Worm (Caenorhabditis elegans) whole organism, L4 larva: ENCODE measurements around the gene madd-3.

Experiments used
- F26F4.8 ChIP-seq: fragments of 200-800 bp; sonication (Bioruptor generic); conservative IDR thresholded peaks from 2 replicates; pipeline ENCODE4 v1.3.6; 2022; ENCODE audit warnings: missing genetic modification characterization, missing compliant biosample characterization
- F44E2.7 ChIP-seq: fragments of 200-800 bp; sonication (Bioruptor generic); IDR thresholded peaks from 2 replicates; pipeline ENCODE4 v2.1.2; 2022; ENCODE audit warnings: missing genetic modification characterization, missing compliant biosample characterization
- R02D3.7 ChIP-seq: fragments of 150-350 bp; sonication (generic microtip); optimal IDR thresholded peaks from 3 replicates; lab custom pipeline; 2014; ENCODE audit warnings: missing biosample characterization, missing genetic modification characterization
- T20F7.1 ChIP-seq: fragments of 200-800 bp; sonication (Bioruptor generic); optimal IDR thresholded peaks from 2 replicates; lab custom pipeline; 2018; ENCODE audit warnings: mild to moderate bottlenecking, missing genetic modification characterization, missing compliant biosample characterization
- ZK546.5 ChIP-seq, 2 experiments: sonication (generic microtip); optimal IDR thresholded peaks; 2 replicates each; lab custom pipeline; 2017; ENCODE audit warnings: missing biosample characterization in 2 of 2, missing genetic modification characterization in 2 of 2
- aly-2 ChIP-seq: sonication (generic microtip); optimal IDR thresholded peaks from 2 replicates; lab custom pipeline; 2018; ENCODE audit warnings: missing biosample characterization, missing genetic modification characterization
- ama-1 ChIP-seq: fragments of 150-350 bp; optimal IDR thresholded peaks from 2 replicates; lab custom pipeline; 2014; ENCODE audit warnings: inconsistent platforms, mixed read lengths
- ceh-20 ChIP-seq: fragments of 200-800 bp; sonication (Bioruptor generic); IDR thresholded peaks from 2 replicates; pipeline ENCODE4 v1.3.6; 2022; ENCODE audit warnings: missing genetic modification reagents, missing genetic modification characterization, missing compliant biosample characterization
- ceh-28 ChIP-seq: fragments of 150-350 bp; optimal IDR thresholded peaks from 2 replicates; lab custom pipeline; 2014; ENCODE audit warnings: missing biosample characterization, missing genetic modification reagents, missing genetic modification characterization
- ceh-32 ChIP-seq: sonication (generic microtip); optimal IDR thresholded peaks from 2 replicates; lab custom pipeline; 2016; ENCODE audit warnings: mild to moderate bottlenecking, missing genetic modification characterization, missing compliant biosample characterization; ENCODE audit not compliant: poor library complexity
- ceh-44 ChIP-seq: fragments of 200-800 bp; sonication (Bioruptor generic); IDR thresholded peaks from 2 replicates; pipeline ENCODE4 v1.3.6; 2022; ENCODE audit warnings: missing genetic modification reagents, missing genetic modification characterization, missing compliant biosample characterization
- daf-12 ChIP-seq: fragments of 150-350 bp; optimal IDR thresholded peaks from 2 replicates; lab custom pipeline; 2014; ENCODE audit warnings: missing biosample characterization, missing genetic modification reagents, missing genetic modification characterization
- daf-16 ChIP-seq, 3 experiments: sonication (generic microtip); optimal IDR thresholded peaks; 2 replicates each; lab custom pipeline; 2016 to 2017; ENCODE audit warnings: missing genetic modification characterization in 3 of 3, missing genetic modification reagents in 3 of 3, mild to moderate bottlenecking in 2 of 3, missing compliant biosample characterization in 2 of 3, missing biosample characterization in 1 of 3, moderate library complexity in 1 of 3
- daf-19 ChIP-seq: fragments of 200-800 bp; sonication (Bioruptor generic); conservative IDR thresholded peaks from 2 replicates; pipeline ENCODE4 v1.3.6; 2022; ENCODE audit warnings: missing genetic modification characterization, missing compliant biosample characterization
- dpl-1 ChIP-seq: fragments of 150-350 bp; optimal IDR thresholded peaks from 2 replicates; lab custom pipeline; 2014; ENCODE audit warnings: missing biosample characterization, missing genetic modification reagents, missing genetic modification characterization
- dve-1 ChIP-seq: sonication (generic microtip); optimal IDR thresholded peaks from 2 replicates; lab custom pipeline; 2017; ENCODE audit warnings: antibody characterized with exemption, mild to moderate bottlenecking, missing genetic modification characterization, missing compliant biosample characterization; ENCODE audit not compliant: insufficient read depth
- egl-27 ChIP-seq: sonication (generic microtip); optimal IDR thresholded peaks from 3 replicates; lab custom pipeline; 2017; ENCODE audit warnings: missing biosample characterization, missing genetic modification reagents, missing genetic modification characterization
- hlh-30 ChIP-seq: sonication (generic microtip); optimal IDR thresholded peaks from 2 replicates; lab custom pipeline; 2017; ENCODE audit warnings: antibody characterized with exemption, mild to moderate bottlenecking, missing genetic modification characterization, missing compliant biosample characterization; ENCODE audit not compliant: insufficient read depth
- jun-1 ChIP-seq: fragments of 150-350 bp; optimal IDR thresholded peaks from 2 replicates; lab custom pipeline; 2014; ENCODE audit warnings: missing biosample characterization, missing genetic modification reagents, missing genetic modification characterization
- lim-7 ChIP-seq: fragments of 200-800 bp; sonication (Bioruptor generic); IDR thresholded peaks from 2 replicates; pipeline ENCODE4 v1.3.6; 2022; ENCODE audit warnings: missing genetic modification characterization, missing compliant biosample characterization
- lin-38 ChIP-seq: fragments of 200-800 bp; sonication (Bioruptor generic); IDR thresholded peaks from 2 replicates; pipeline ENCODE4 v1.3.6; 2022; ENCODE audit warnings: missing genetic modification reagents, missing genetic modification characterization, missing compliant biosample characterization
- lin-39 ChIP-seq: fragments of 150-350 bp; optimal IDR thresholded peaks from 2 replicates; lab custom pipeline; 2014; ENCODE audit warnings: missing biosample characterization, missing genetic modification reagents, missing genetic modification characterization
- lir-3 ChIP-seq: sonication (generic microtip); optimal IDR thresholded peaks from 2 replicates; lab custom pipeline; 2016; ENCODE audit warnings: mild to moderate bottlenecking, missing genetic modification characterization, missing compliant biosample characterization
- madf-5 ChIP-seq, 2 experiments: fragments of 200-800 bp; sonication (Bioruptor generic); IDR thresholded peaks; 2 replicates each; pipeline ENCODE4 v1.3.6; 2022; ENCODE audit warnings: missing compliant biosample characterization in 2 of 2, missing genetic modification characterization in 2 of 2
- madf-9 ChIP-seq: fragments of 200-800 bp; sonication (Bioruptor generic); conservative IDR thresholded peaks from 2 replicates; pipeline ENCODE4 v1.3.6; 2022; ENCODE audit warnings: missing genetic modification reagents, missing genetic modification characterization, missing compliant biosample characterization
- mdl-1 ChIP-seq, 2 experiments: fragments of 150-350 bp in 1 of 2; sonication (generic microtip) in 1 of 2; optimal IDR thresholded peaks; 2 replicates each; lab custom pipeline; 2014 to 2017; ENCODE audit warnings: missing biosample characterization in 2 of 2, missing genetic modification characterization in 2 of 2
- mep-1 ChIP-seq: fragments of 150-350 bp; sonication (generic microtip); optimal IDR thresholded peaks from 3 replicates; lab custom pipeline; 2014; ENCODE audit warnings: missing biosample characterization, missing genetic modification characterization
- mxl-3 ChIP-seq: fragments of 200-800 bp; sonication (Bioruptor generic); optimal IDR thresholded peaks from 2 replicates; lab custom pipeline; 2018; ENCODE audit warnings: mild to moderate bottlenecking, missing genetic modification characterization, missing compliant biosample characterization
- nhr-10 ChIP-seq: fragments of 150-350 bp; optimal IDR thresholded peaks from 2 replicates; lab custom pipeline; 2014; ENCODE audit warnings: missing biosample characterization, missing genetic modification characterization
- nhr-237 ChIP-seq: sonication (generic microtip); optimal IDR thresholded peaks from 2 replicates; lab custom pipeline; 2017; ENCODE audit warnings: missing biosample characterization, missing genetic modification characterization
- nhr-28 ChIP-seq: fragments of 150-350 bp; optimal IDR thresholded peaks from 2 replicates; lab custom pipeline; 2014; ENCODE audit warnings: missing biosample characterization, missing genetic modification characterization
- nhr-76 ChIP-seq: fragments of 150-350 bp; optimal IDR thresholded peaks from 2 replicates; lab custom pipeline; 2014; ENCODE audit warnings: missing biosample characterization, missing genetic modification characterization
- pha-4 ChIP-seq, 2 experiments: fragments of 150-350 bp in 1 of 2; fragments of 200-800 bp in 1 of 2; sonication (Bioruptor generic) in 1 of 2; IDR thresholded peaks in 1 of 2; optimal IDR thresholded peaks in 1 of 2; 2 replicates each; pipeline versions ENCODE4 v1.3.6 to Lab custom; 2014 to 2022; ENCODE audit warnings: missing genetic modification characterization in 2 of 2, missing genetic modification reagents in 2 of 2, missing biosample characterization in 1 of 2, missing compliant biosample characterization in 1 of 2
- php-3 ChIP-seq: fragments of 200-800 bp; sonication (Bioruptor generic); IDR thresholded peaks from 2 replicates; pipeline ENCODE4 v1.3.6; 2022; ENCODE audit warnings: missing genetic modification reagents, missing genetic modification characterization, missing compliant biosample characterization
- set-16 ChIP-seq: fragments of 200-800 bp; sonication (Bioruptor generic); IDR thresholded peaks from 2 replicates; pipeline ENCODE4 v1.3.6; 2022; ENCODE audit warnings: missing genetic modification reagents, missing genetic modification characterization, missing compliant biosample characterization
- spr-1 ChIP-seq: sonication (generic microtip); optimal IDR thresholded peaks from 2 replicates; lab custom pipeline; 2016; ENCODE audit warnings: mild to moderate bottlenecking, missing genetic modification characterization, missing compliant biosample characterization
- tra-1 ChIP-seq: fragments of 200-800 bp; sonication (Bioruptor generic); IDR thresholded peaks from 2 replicates; pipeline ENCODE4 v1.3.6; 2022; ENCODE audit warnings: missing genetic modification reagents, missing genetic modification characterization, missing compliant biosample characterization
- unc-62 ChIP-seq, 3 experiments: fragments of 150-350 bp in 1 of 3; sonication (generic microtip); optimal IDR thresholded peaks in 2 of 3; peaks in 1 of 3; 1 replicate in 1 of 3; 2 replicates in 2 of 3; lab custom pipeline; 2014 to 2017; ENCODE audit warnings: missing biosample characterization in 3 of 3, missing genetic modification characterization in 3 of 3, missing genetic modification reagents in 3 of 3, missing genotype in 1 of 3
- vab-7 ChIP-seq: fragments of 200-800 bp; sonication (Bioruptor generic); IDR thresholded peaks from 2 replicates; pipeline ENCODE4 v1.3.6; 2022; ENCODE audit warnings: missing genetic modification reagents, missing genetic modification characterization, missing compliant biosample characterization
- zag-1 ChIP-seq: fragments of 150-350 bp; optimal IDR thresholded peaks from 2 replicates; lab custom pipeline; 2014; ENCODE audit warnings: missing biosample characterization, missing genetic modification characterization
- zfp-2 ChIP-seq: sonication (generic microtip); optimal IDR thresholded peaks from 2 replicates; lab custom pipeline; 2016; ENCODE audit warnings: mild to moderate bottlenecking, missing genetic modification characterization, missing compliant biosample characterization
- zip-11 ChIP-seq: fragments of 200-800 bp; sonication (Bioruptor generic); IDR thresholded peaks from 2 replicates; pipeline ENCODE4 v1.3.6; 2022; ENCODE audit warnings: missing genetic modification characterization, missing compliant biosample characterization

The madd-3 gene

ce11 chrX:14255973-14256372, 40.5 kb downstream of the madd-3 start, which contains the start of gene E02H4.7:
Gene E02H4.7 (plus strand): TSS chrX:14256273.
- TF ChIP-seq ceh-32 (tag; lab: Kevin White, UChicago) (no peak), zip-11 (GFP tag; lab: Robert Waterston, UW) (no peak), madf-5 (GFP tag; IDR thresholded peaks at IDR 0.05; lab: Robert Waterston, UW) (no peak), tra-1 (GFP tag; lab: Robert Waterston, UW) (no peak), pha-4 (GFP tag; IDR thresholded peaks at IDR 0.05; lab: Robert Waterston, UW) (no peak), pha-4 (tag; optimal IDR thresholded peaks at IDR 0.05; lab: Kevin White, UChicago) (no peak), lir-3 (tag; lab: Kevin White, UChicago) (no peak), lim-7 (GFP tag; lab: Robert Waterston, UW) (no peak), dpl-1 (GFP tag; lab: Kevin White, UChicago) (no peak), dve-1 (tag; lab: Kevin White, UChicago) (no peak), ceh-28 (no peak), T20F7.1 (no peak), mep-1 (tag; lab: Kevin White, UChicago) (no peak)

ce11 chrX:14255031-14255430, 41.4 kb downstream of the madd-3 start, which contains the start of gene E02H4.5:
Gene E02H4.5 (minus strand): TSS chrX:14255131.
- TF ChIP-seq egl-27 (tag; lab: Kevin White, UChicago), result no peak
- TF ChIP-seq zfp-2 (tag; lab: Kevin White, UChicago), result no peak
- no peak for TF ChIP-seq php-3
- TF ChIP-seq zag-1 (tag; lab: Kevin White, UChicago), result no peak
- TF ChIP-seq aly-2 (tag; lab: Kevin White, UChicago), result no peak
- TF ChIP-seq spr-1 (tag; lab: Kevin White, UChicago), result no peak
- TF ChIP-seq madf-5 (GFP tag; IDR thresholded peaks at IDR 0.05; lab: Robert Waterston, UW), result no peak
- TF ChIP-seq nhr-76 (tag; lab: Kevin White, UChicago), result no peak
- TF ChIP-seq tra-1 (GFP tag; lab: Robert Waterston, UW), result no peak
- TF ChIP-seq mdl-1 (tag; optimal IDR thresholded peaks at IDR 0.05; lab: Kevin White, UChicago), result no peak
- TF ChIP-seq ceh-44, result no peak
- no peak for TF ChIP-seq R02D3.7 (tag; lab: Kevin White, UChicago)
- TF ChIP-seq nhr-10 (tag; lab: Kevin White, UChicago), result no peak
- TF ChIP-seq daf-16 (GFP tag; optimal IDR thresholded peaks at IDR 0.05; lab: Kevin White, UChicago), result no peak
- TF ChIP-seq daf-16 (tag; optimal IDR thresholded peaks at IDR 0.05; lab: Kevin White, UChicago), result no peak
- TF ChIP-seq lin-39 (tag; lab: Kevin White, UChicago), result no peak
- TF ChIP-seq daf-19, result no peak
- no peak for TF ChIP-seq nhr-237 (tag; lab: Kevin White, UChicago)
- no peak for TF ChIP-seq dve-1 (tag; lab: Kevin White, UChicago)
- no peak for TF ChIP-seq nhr-28

DNA sequence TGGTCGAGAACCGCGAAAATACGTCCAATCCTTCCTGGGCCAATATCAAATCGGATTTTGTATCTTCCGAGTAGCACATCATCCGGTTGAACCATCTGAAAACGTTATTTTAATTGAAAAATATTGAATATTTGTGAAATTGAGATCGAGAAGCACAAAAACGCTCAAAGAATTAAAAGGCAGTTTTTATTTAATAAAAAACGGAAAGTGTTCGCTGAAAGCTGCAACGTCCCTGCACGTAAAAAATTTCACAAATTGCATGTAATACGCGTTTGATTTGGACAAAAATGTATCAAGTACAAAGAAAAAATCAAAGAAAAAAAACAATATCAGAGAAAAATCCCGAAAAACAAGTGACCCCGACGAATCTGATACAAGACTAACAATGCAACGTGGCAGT, 44.4 kb downstream of the madd-3 start, which contains the start of gene E02H4.6:
Gene E02H4.6, minus strand, starts transcription at position 101 of the 400 bp plus-strand sequence.
- TF ChIP-seq madf-9 (GFP tag; lab: Robert Waterston, UW) (no peak), lin-39 (tag; lab: Kevin White, UChicago) (no peak), ceh-20 (GFP tag; lab: Robert Waterston, UW) (no peak), lin-38 (GFP tag; lab: Robert Waterston, UW) (no peak), zag-1 (tag; lab: Kevin White, UChicago) (no peak), T20F7.1 (no peak), mdl-1 (tag; optimal IDR thresholded peaks at IDR 0.05; lab: Kevin White, UChicago) (no peak), F26F4.8 (GFP tag; lab: Robert Waterston, UW) (no peak), hlh-30 (no peak), lim-7 (GFP tag; lab: Robert Waterston, UW) (no peak), daf-12 (tag; lab: Kevin White, UChicago) (no peak), F44E2.7 (GFP tag; lab: Robert Waterston, UW) (no peak), ama-1 (lab: Kevin White, UChicago) (no peak), set-16 (no peak), vab-7 (GFP tag; lab: Robert Waterston, UW) (no peak), ZK546.5 (tag; optimal IDR thresholded peaks at IDR 0.05; lab: Kevin White, UChicago) (no peak), nhr-10 (tag; lab: Kevin White, UChicago) (no peak), mxl-3 (GFP tag; lab: Kevin White, UChicago) (no peak), unc-62 (GFP tag; optimal IDR thresholded peaks at IDR 0.05 in 1 of 2; lab: Kevin White, UChicago) (no peak), unc-62 (tag; optimal IDR thresholded peaks at IDR 0.05; lab: Kevin White, UChicago) (no peak), jun-1 (tag; lab: Kevin White, UChicago) (no peak)
